Fruit fly (Drosophila melanogaster) whole organism, embryonic: ENCODE measurements around the gene Osbp.

Source experiments
- CG10321 ChIP-seq: fragments of 200-800 bp; sonication (Bioruptor generic); IDR thresholded peaks from 2 replicates; pipeline ENCODE4 v1.3.6; 2022; ENCODE audit warnings: missing biosample characterization, missing genetic modification characterization
- CG10654 ChIP-seq: fragments of 200-800 bp; sonication (Bioruptor generic); optimal IDR thresholded peaks from 2 replicates; lab custom pipeline; 2016; ENCODE audit warnings: missing biosample characterization, missing genetic modification characterization
- CG11456 ChIP-seq: fragments of 200-800 bp; sonication (Bioruptor generic); IDR thresholded peaks from 3 replicates; pipeline ENCODE4 v1.3.6; 2022; ENCODE audit warnings: missing biosample characterization, missing genetic modification characterization
- CG11504 ChIP-seq: fragments of 200-800 bp; sonication (Bioruptor generic); optimal IDR thresholded peaks from 3 replicates; lab custom pipeline; 2019; ENCODE audit warnings: missing biosample characterization, mild to moderate bottlenecking, missing genetic modification characterization, moderate library complexity
- CG13424 ChIP-seq: fragments of 200-800 bp; sonication (Bioruptor generic); optimal IDR thresholded peaks from 2 replicates; lab custom pipeline; 2019; ENCODE audit warnings: missing biosample characterization, mild to moderate bottlenecking, missing genetic modification characterization, moderate library complexity
- CG15514 ChIP-seq: fragments of 200-800 bp; sonication (Bioruptor generic); optimal IDR thresholded peaks from 3 replicates; lab custom pipeline; 2017; ENCODE audit warnings: missing biosample characterization, missing genetic modification characterization, mild to moderate bottlenecking, moderate library complexity, missing genetic modification reagents
- CG16779 ChIP-seq: fragments of 200-800 bp; sonication (Bioruptor generic); IDR thresholded peaks from 2 replicates; pipeline ENCODE4 v1.3.6; 2022; ENCODE audit warnings: missing biosample characterization, missing genetic modification characterization
- CG17328 ChIP-seq: fragments of 200-800 bp; sonication (Bioruptor generic); IDR thresholded peaks from 2 replicates; pipeline ENCODE4 v1.3.6; 2022; ENCODE audit warnings: missing biosample characterization, missing genetic modification characterization
- CG17829 ChIP-seq: fragments of 200-800 bp; optimal IDR thresholded peaks from 2 replicates; lab custom pipeline; 2019; ENCODE audit warnings: missing biosample characterization, mild to moderate bottlenecking, missing genetic modification characterization, moderate library complexity
- CG2116 ChIP-seq: fragments of 200-800 bp; sonication (Bioruptor generic); optimal IDR thresholded peaks from 3 replicates; lab custom pipeline; 2018; ENCODE audit warnings: missing biosample characterization, mild to moderate bottlenecking, missing genetic modification characterization
- CG2199 ChIP-seq: fragments of 200-800 bp; sonication (Bioruptor generic); IDR thresholded peaks from 3 replicates; pipeline ENCODE4 v1.3.6; 2022; ENCODE audit warnings: missing biosample characterization, missing genetic modification characterization
- CG2712 ChIP-seq: fragments of 200-800 bp; optimal IDR thresholded peaks from 3 replicates; lab custom pipeline; 2019; ENCODE audit warnings: missing biosample characterization, mild to moderate bottlenecking, missing genetic modification characterization, moderate library complexity
- CG3065 ChIP-seq: fragments of 200-800 bp; sonication (Bioruptor generic); optimal IDR thresholded peaks from 2 replicates; lab custom pipeline; 2016; ENCODE audit warnings: missing biosample characterization, missing genetic modification characterization
- CG31441 ChIP-seq: fragments of 200-800 bp; sonication (Bioruptor generic); IDR thresholded peaks from 2 replicates; pipeline ENCODE4 v1.3.6; 2022; ENCODE audit warnings: missing biosample characterization, missing genetic modification characterization
- CG33213 ChIP-seq: fragments of 200-800 bp; sonication (Bioruptor generic); optimal IDR thresholded peaks from 3 replicates; lab custom pipeline; 2016; ENCODE audit warnings: missing biosample characterization, missing genetic modification characterization
- CG34422 ChIP-seq: fragments of 200-800 bp; sonication (Bioruptor generic); IDR thresholded peaks from 3 replicates; pipeline ENCODE4 v1.3.6; 2022; ENCODE audit warnings: missing biosample characterization, missing genetic modification characterization
- CG5180 ChIP-seq: fragments of 200-800 bp; sonication (Bioruptor generic); optimal IDR thresholded peaks from 3 replicates; lab custom pipeline; 2017; ENCODE audit warnings: missing biosample characterization, missing genetic modification characterization, mild to moderate bottlenecking, moderate library complexity, missing genetic modification reagents
- CG9215 ChIP-seq: fragments of 200-800 bp; sonication (Bioruptor generic); IDR thresholded peaks from 2 replicates; pipeline ENCODE4 v1.3.6; 2022; ENCODE audit warnings: missing biosample characterization, missing genetic modification characterization
- CrebB ChIP-seq: fragments of 200-800 bp; sonication (Bioruptor generic); optimal IDR thresholded peaks from 3 replicates; lab custom pipeline; 2018; ENCODE audit warnings: missing biosample characterization, mild to moderate bottlenecking, missing genetic modification characterization
- Doc2 ChIP-seq: fragments of 200-800 bp; sonication (Bioruptor generic); IDR thresholded peaks from 2 replicates; pipeline ENCODE4 v1.3.6; 2022; ENCODE audit warnings: missing biosample characterization, missing genetic modification characterization
- Gsc ChIP-seq: fragments of 200-800 bp; sonication (Bioruptor generic); IDR thresholded peaks from 2 replicates; pipeline ENCODE4 v1.3.6; 2022; ENCODE audit warnings: missing biosample characterization, missing genetic modification characterization
- HLH3B ChIP-seq: fragments of 200-800 bp; sonication (Bioruptor generic); IDR thresholded peaks from 2 replicates; pipeline ENCODE4 v1.3.6; 2022; ENCODE audit warnings: missing biosample characterization, missing genetic modification characterization
- HLH4C ChIP-seq: fragments of 200-800 bp; sonication (Bioruptor generic); IDR thresholded peaks from 3 replicates; pipeline ENCODE4 v1.3.6; 2022; ENCODE audit warnings: missing biosample characterization, missing genetic modification characterization; ENCODE audit not compliant: partially characterized antibody
- Hr39 ChIP-seq: fragments of >200 bp; optimal IDR thresholded peaks from 2 replicates; lab custom pipeline; 2017
- Hsf ChIP-seq: fragments of 200-800 bp; sonication (Bioruptor generic); optimal IDR thresholded peaks from 3 replicates; lab custom pipeline; 2016; ENCODE audit warnings: missing biosample characterization, missing genetic modification characterization
- NFAT ChIP-seq: fragments of 200-800 bp; sonication (Bioruptor generic); IDR thresholded peaks from 2 replicates; pipeline ENCODE4 v1.3.6; 2022; ENCODE audit warnings: missing biosample characterization, missing genetic modification characterization
- PHDP ChIP-seq: fragments of 200-800 bp; sonication (Bioruptor generic); optimal IDR thresholded peaks from 3 replicates; lab custom pipeline; 2018; ENCODE audit warnings: missing biosample characterization, mild to moderate bottlenecking, missing genetic modification characterization, moderate library complexity
- Rfx ChIP-seq: fragments of 200-800 bp; sonication (Bioruptor generic); IDR thresholded peaks from 2 replicates; pipeline ENCODE4 v1.3.6; 2022; ENCODE audit warnings: missing biosample characterization, missing genetic modification characterization
- Sin3A ChIP-seq: fragments of >200 bp; optimal IDR thresholded peaks from 2 replicates; lab custom pipeline; 2018
- Sox102F ChIP-seq: fragments of 200-800 bp; sonication (Bioruptor generic); optimal IDR thresholded peaks from 2 replicates; lab custom pipeline; 2018; ENCODE audit warnings: missing biosample characterization, mild to moderate bottlenecking, missing genetic modification characterization, moderate library complexity
- Stat92E ChIP-seq, 3 experiments: fragments of >200 bp in 2 of 3; fragments of 200-800 bp in 1 of 3; sonication (Bioruptor generic) in 1 of 3; optimal IDR thresholded peaks; 2 replicates each; lab custom pipeline; 2017 to 2019; ENCODE audit warnings: missing biosample characterization in 3 of 3, missing genetic modification characterization in 3 of 3, mild to moderate bottlenecking in 1 of 3, moderate library complexity in 1 of 3
- ato ChIP-seq: fragments of 200-800 bp; sonication (Bioruptor generic); IDR thresholded peaks from 2 replicates; pipeline ENCODE4 v1.3.6; 2022; ENCODE audit warnings: missing biosample characterization, missing genetic modification characterization; ENCODE audit not compliant: partially characterized antibody
- crc ChIP-seq: fragments of 200-800 bp; sonication (Bioruptor generic); optimal IDR thresholded peaks from 2 replicates; lab custom pipeline; 2016; ENCODE audit warnings: missing biosample characterization, missing genetic modification characterization
- crp ChIP-seq, 2 experiments: fragments of 200-800 bp; sonication (Bioruptor generic); optimal IDR thresholded peaks; 2 replicates in 1 of 2; 3 replicates in 1 of 2; lab custom pipeline; 2017; ENCODE audit warnings: missing biosample characterization in 2 of 2, missing genetic modification characterization in 2 of 2, mild to moderate bottlenecking in 1 of 2, moderate library complexity in 1 of 2
- fd96Cb ChIP-seq: fragments of 200-800 bp; sonication (Bioruptor generic); optimal IDR thresholded peaks from 2 replicates; lab custom pipeline; 2018; ENCODE audit warnings: missing biosample characterization, mild to moderate bottlenecking, missing genetic modification characterization, moderate library complexity
- grn ChIP-seq: fragments of 200-800 bp; sonication (Bioruptor generic); optimal IDR thresholded peaks from 3 replicates; lab custom pipeline; 2017; ENCODE audit warnings: missing biosample characterization, missing genetic modification characterization
- gt ChIP-seq: fragments of 200-800 bp; sonication (Bioruptor generic); IDR thresholded peaks from 2 replicates; pipeline ENCODE4 v1.3.6; 2022; ENCODE audit warnings: missing biosample characterization, missing genetic modification characterization
- jigr1 ChIP-seq: fragments of 200-800 bp; sonication (Bioruptor generic); IDR thresholded peaks from 3 replicates; pipeline ENCODE4 v1.3.6; 2022; ENCODE audit warnings: missing biosample characterization, missing genetic modification characterization
- kay ChIP-seq: fragments of 200-800 bp; sonication (Bioruptor generic); optimal IDR thresholded peaks from 2 replicates; lab custom pipeline; 2016; ENCODE audit warnings: missing biosample characterization, missing genetic modification characterization
- lola ChIP-seq, 3 experiments: fragments of >200 bp in 2 of 3; fragments of 200-800 bp in 1 of 3; sonication (Bioruptor generic) in 1 of 3; optimal IDR thresholded peaks; 2 replicates each; lab custom pipeline; 2017 to 2019; ENCODE audit warnings: missing biosample characterization in 3 of 3, missing genetic modification characterization in 3 of 3, mild to moderate bottlenecking in 1 of 3, moderate library complexity in 1 of 3
- mirr ChIP-seq: fragments of 200-800 bp; sonication (Bioruptor generic); optimal IDR thresholded peaks from 3 replicates; lab custom pipeline; 2018; ENCODE audit warnings: missing biosample characterization, mild to moderate bottlenecking, missing genetic modification characterization
- nerfin-2 ChIP-seq: fragments of 200-800 bp; sonication (Bioruptor generic); IDR thresholded peaks from 2 replicates; pipeline ENCODE4 v1.3.6; 2022; ENCODE audit warnings: missing biosample characterization, missing genetic modification characterization; ENCODE audit not compliant: partially characterized antibody
- pfk ChIP-seq: fragments of 200-800 bp; sonication (Bioruptor generic); optimal IDR thresholded peaks from 2 replicates; lab custom pipeline; 2018; ENCODE audit warnings: missing biosample characterization, mild to moderate bottlenecking, missing genetic modification characterization, moderate library complexity
- pum ChIP-seq: fragments of 200-800 bp; sonication (Bioruptor generic); optimal IDR thresholded peaks from 2 replicates; lab custom pipeline; 2016; ENCODE audit warnings: missing biosample characterization, missing genetic modification characterization
- ro ChIP-seq: fragments of 200-800 bp; sonication (Bioruptor generic); IDR thresholded peaks from 2 replicates; pipeline ENCODE4 v1.3.6; 2022; ENCODE audit warnings: missing biosample characterization, missing genetic modification characterization
- scrt ChIP-seq: fragments of 200-800 bp; sonication (Bioruptor generic); optimal IDR thresholded peaks from 2 replicates; lab custom pipeline; 2018; ENCODE audit warnings: missing biosample characterization, mild to moderate bottlenecking, missing genetic modification characterization, moderate library complexity
- slp2 ChIP-seq: fragments of 200-800 bp; sonication (Bioruptor generic); optimal IDR thresholded peaks from 2 replicates; lab custom pipeline; 2016; ENCODE audit warnings: missing biosample characterization, missing genetic modification characterization
- tll ChIP-seq, 2 experiments: fragments of 200-800 bp in 1 of 2; fragments of >200 bp in 1 of 2; sonication (Bioruptor generic) in 1 of 2; optimal IDR thresholded peaks; 2 replicates each; lab custom pipeline; 2017 to 2019; ENCODE audit warnings: missing biosample characterization in 2 of 2, missing genetic modification characterization in 2 of 2, mild to moderate bottlenecking in 1 of 2, moderate library complexity in 1 of 2
- vvl ChIP-seq: fragments of 200-800 bp; sonication (Bioruptor generic); IDR thresholded peaks from 2 replicates; pipeline ENCODE4 v1.3.6; 2022; ENCODE audit warnings: missing biosample characterization, missing genetic modification characterization

The Osbp gene

dm6 chr3R:24944920-24945853, 7.2 kb upstream of the Osbp start, which contains the start of the genes ssh and Nmnat (continued):
- TF ChIP-seq CG10321 (GFP tag; lab: Robert Waterston, UW): no peak
- peak; percentile 11 for TF ChIP-seq CG10654 (GFP tag; lab: Kevin White, UChicago)
- TF ChIP-seq tll (GFP tag; optimal IDR thresholded peaks at IDR 0.05; lab: Kevin White, UChicago): peak; percentile 85 to 89
- TF ChIP-seq pum (GFP tag; lab: Kevin White, UChicago): no peak
- no peak for TF ChIP-seq crc (GFP tag; lab: Kevin White, UChicago)
- no peak for TF ChIP-seq fd96Cb (tag; lab: Kevin White, UChicago)
- TF ChIP-seq Hr39 (lab: Kevin White, UChicago): no peak
- TF ChIP-seq CG9215 (GFP tag; lab: Robert Waterston, UW): no peak
- TF ChIP-seq CG11456 (GFP tag; lab: Robert Waterston, UW): no peak
- TF ChIP-seq vvl (GFP tag; lab: Robert Waterston, UW): no peak
- no peak for TF ChIP-seq CG5180 (GFP tag; lab: Kevin White, UChicago)
- TF ChIP-seq nerfin-2 (GFP tag; lab: Robert Waterston, UW): peak; percentile 88
- no peak for TF ChIP-seq CG17328 (GFP tag; lab: Robert Waterston, UW)
- peak in 1 of 3 experiments; percentile 48 for TF ChIP-seq lola (GFP tag; optimal IDR thresholded peaks at IDR 0.05; lab: Kevin White, UChicago)
- TF ChIP-seq CrebB (tag; lab: Kevin White, UChicago): no peak
- no peak for TF ChIP-seq Doc2 (GFP tag; lab: Robert Waterston, UW)
- no peak for TF ChIP-seq Hsf (GFP tag; lab: Kevin White, UChicago)
- peak; percentile 98 to 100 for TF ChIP-seq crp (GFP tag; optimal IDR thresholded peaks at IDR 0.05; lab: Kevin White, UChicago)
- TF ChIP-seq pfk: no peak
- TF ChIP-seq CG16779: no peak
- no peak for TF ChIP-seq PHDP (tag; lab: Kevin White, UChicago)
- no peak for TF ChIP-seq HLH3B (GFP tag; lab: Robert Waterston, UW)
- TF ChIP-seq CG34422: no peak
- peak; percentile 54 for TF ChIP-seq CG17829 (tag; lab: Kevin White, UChicago)
- TF ChIP-seq CG11504: no peak
- TF ChIP-seq jigr1 (GFP tag; lab: Robert Waterston, UW): no peak
- peak; percentile 62 for TF ChIP-seq CG2712
- TF ChIP-seq gt (GFP tag; lab: Robert Waterston, UW): no peak
- TF ChIP-seq HLH4C: peak; percentile 91
- TF ChIP-seq CG31441: 0 out of 2 replicates have a peak, but pooled peaks have one; percentile 15
- peak in 1 of 3 experiments; percentile 17 for TF ChIP-seq Stat92E (GFP tag; optimal IDR thresholded peaks at IDR 0.05; lab: Kevin White, UChicago)
- peak; percentile 57 for TF ChIP-seq CG33213
- TF ChIP-seq Sox102F: no peak
- peak; percentile 67 for TF ChIP-seq Rfx (GFP tag; lab: Robert Waterston, UW)
- TF ChIP-seq CG2199: no peak
- peak; percentile 2 for TF ChIP-seq slp2 (GFP tag; lab: Kevin White, UChicago)
- no peak for TF ChIP-seq mirr (GFP tag; lab: Kevin White, UChicago)
- TF ChIP-seq NFAT (GFP tag; lab: Robert Waterston, UW): no peak
- no peak for TF ChIP-seq CG3065
- no peak for TF ChIP-seq CG13424
- TF ChIP-seq ato (GFP tag; lab: Robert Waterston, UW): peak; percentile 63
- peak; percentile 70 for TF ChIP-seq CG15514 (GFP tag; lab: Kevin White, UChicago)
- TF ChIP-seq Gsc (GFP tag; lab: Robert Waterston, UW): no peak
- TF ChIP-seq Sin3A (lab: Kevin White, UChicago): peak; percentile 98
- TF ChIP-seq grn (GFP tag; lab: Kevin White, UChicago): no peak
- peak; percentile 88 for TF ChIP-seq CG2116 (GFP tag; lab: Kevin White, UChicago)
- TF ChIP-seq kay (GFP tag; lab: Kevin White, UChicago): no peak
- TF ChIP-seq scrt: no peak
- no peak for TF ChIP-seq ro (GFP tag; lab: Robert Waterston, UW)
